Worm (Caenorhabditis elegans): Measurements from ENCODE around the gene Y71H2AM.12.
"Not testable (repeated sequence)": the region's sequence is repeated elsewhere in the genome, so short reads cannot be mapped to it uniquely, and the experiment has no call there.

DNA sequence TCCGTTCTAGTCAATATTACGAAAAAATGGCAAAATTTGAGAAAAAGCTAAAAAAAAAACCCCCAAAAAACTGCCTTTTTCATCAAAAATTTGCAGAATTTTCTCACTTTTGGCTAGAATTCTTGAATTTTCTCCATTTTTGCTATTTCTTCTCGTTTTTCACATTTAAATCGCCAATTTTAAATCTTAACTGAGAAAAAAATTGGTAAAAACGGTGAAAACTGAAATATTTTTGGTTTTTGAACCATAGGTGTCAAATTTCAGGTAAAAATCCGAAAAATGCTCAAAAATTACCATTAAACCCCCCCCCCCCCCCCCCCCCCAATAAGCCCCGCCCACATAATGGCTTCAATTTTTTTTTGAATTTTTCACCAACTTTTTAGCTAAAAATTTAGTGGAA lies 34.5 kb downstream of the Y71H2AM.12 start, which contains the start of gene cox-6B:
- TF ChIP-seq W03F9.2, him-1 (tag; optimal IDR thresholded peaks at IDR 0.05): not testable (repeated sequence)
